Fruit fly (Drosophila melanogaster) whole organism, embryonic: ENCODE results near the gene AstC-R1.

Experiments
- B-H2 ChIP-seq: fragments of 200-800 bp; sonication (Bioruptor generic); optimal IDR thresholded peaks from 2 replicates; lab custom pipeline; 2018; ENCODE audit warnings: missing biosample characterization, mild to moderate bottlenecking, missing genetic modification characterization
- Bdp1 ChIP-seq: fragments of 200-800 bp; sonication (Bioruptor generic); optimal IDR thresholded peaks from 3 replicates; lab custom pipeline; 2016; ENCODE audit warnings: missing biosample characterization, missing genetic modification characterization
- Bteb2 ChIP-seq: fragments of 200-800 bp; sonication (Bioruptor generic); optimal IDR thresholded peaks from 2 replicates; lab custom pipeline; 2016; ENCODE audit warnings: missing biosample characterization, missing genetic modification characterization
- CG1024 ChIP-seq: fragments of 200-800 bp; sonication (Bioruptor generic); IDR thresholded peaks from 2 replicates; pipeline ENCODE4 v1.3.6; 2022; ENCODE audit warnings: missing biosample characterization, missing genetic modification characterization
- CG10654 ChIP-seq: fragments of 200-800 bp; sonication (Bioruptor generic); optimal IDR thresholded peaks from 2 replicates; lab custom pipeline; 2016; ENCODE audit warnings: missing biosample characterization, missing genetic modification characterization
- CG11085 ChIP-seq: fragments of 200-800 bp; sonication (Bioruptor generic); IDR thresholded peaks from 2 replicates; pipeline ENCODE4 v1.3.6; 2022; ENCODE audit warnings: missing biosample characterization, missing genetic modification characterization
- CG11247 ChIP-seq: fragments of 200-800 bp; sonication (Bioruptor generic); IDR thresholded peaks from 2 replicates; pipeline ENCODE4 v1.3.6; 2022; ENCODE audit warnings: missing biosample characterization, missing genetic modification characterization
- CG11696 ChIP-seq: fragments of 200-800 bp; sonication (Bioruptor generic); IDR thresholded peaks from 2 replicates; pipeline ENCODE4 v1.3.6; 2022; ENCODE audit warnings: missing biosample characterization, missing genetic modification characterization
- CG12236 ChIP-seq: fragments of 200-800 bp; sonication (Bioruptor generic); optimal IDR thresholded peaks from 2 replicates; lab custom pipeline; 2016; ENCODE audit warnings: missing biosample characterization, missing genetic modification characterization
- CG14050 ChIP-seq: fragments of 200-800 bp; sonication (Bioruptor generic); IDR thresholded peaks from 3 replicates; pipeline ENCODE4 v1.3.6; 2022; ENCODE audit warnings: missing biosample characterization, missing genetic modification characterization
- CG17568 ChIP-seq: fragments of 200-800 bp; sonication (Bioruptor generic); optimal IDR thresholded peaks from 2 replicates; lab custom pipeline; 2018; ENCODE audit warnings: missing biosample characterization, mild to moderate bottlenecking, missing genetic modification characterization, moderate library complexity
- CG1792 ChIP-seq: fragments of 200-800 bp; sonication (Bioruptor generic); optimal IDR thresholded peaks from 2 replicates; lab custom pipeline; 2016; ENCODE audit warnings: missing biosample characterization, missing genetic modification characterization
- CG4360 ChIP-seq: fragments of 200-800 bp; sonication (Bioruptor generic); IDR thresholded peaks from 2 replicates; pipeline ENCODE4 v1.3.6; 2022; ENCODE audit warnings: missing biosample characterization, missing genetic modification characterization
- CG4404 ChIP-seq: fragments of 200-800 bp; sonication (Bioruptor generic); IDR thresholded peaks from 2 replicates; pipeline ENCODE4 v1.3.6; 2022; ENCODE audit warnings: missing biosample characterization, missing genetic modification characterization
- CG6254 ChIP-seq: fragments of 200-800 bp; sonication (Bioruptor generic); optimal IDR thresholded peaks from 3 replicates; lab custom pipeline; 2017; ENCODE audit warnings: mild to moderate bottlenecking, missing biosample characterization, missing genetic modification reagents, missing genetic modification characterization
- CG8290 ChIP-seq, 3 experiments: fragments of 200-800 bp; sonication (Bioruptor generic); optimal IDR thresholded peaks; 2 replicates each; lab custom pipeline; 2016 to 2019; ENCODE audit warnings: missing biosample characterization in 3 of 3, missing genetic modification characterization in 3 of 3, mild to moderate bottlenecking in 2 of 3, moderate library complexity in 1 of 3
- CrebB ChIP-seq: fragments of 200-800 bp; sonication (Bioruptor generic); optimal IDR thresholded peaks from 3 replicates; lab custom pipeline; 2018; ENCODE audit warnings: missing biosample characterization, mild to moderate bottlenecking, missing genetic modification characterization
- E2f2 ChIP-seq: fragments of 200-800 bp; sonication (Bioruptor generic); IDR thresholded peaks from 2 replicates; pipeline ENCODE4 v1.3.6; 2022; ENCODE audit warnings: missing biosample characterization, missing genetic modification characterization
- HHEX ChIP-seq: fragments of 200-800 bp; sonication (Bioruptor generic); optimal IDR thresholded peaks from 3 replicates; lab custom pipeline; 2017; ENCODE audit warnings: missing biosample characterization, mild to moderate bottlenecking, missing genetic modification characterization, missing genetic modification reagents
- HLH4C ChIP-seq: fragments of 200-800 bp; sonication (Bioruptor generic); IDR thresholded peaks from 3 replicates; pipeline ENCODE4 v1.3.6; 2022; ENCODE audit warnings: missing biosample characterization, missing genetic modification characterization; ENCODE audit not compliant: partially characterized antibody
- Lhr ChIP-seq: fragments of 200-800 bp; sonication (Bioruptor generic); optimal IDR thresholded peaks from 3 replicates; lab custom pipeline; 2017; ENCODE audit warnings: mild to moderate bottlenecking, missing biosample characterization, missing genetic modification reagents, missing genetic modification characterization
- MTF-1 ChIP-seq: fragments of 200-800 bp; sonication (Bioruptor generic); optimal IDR thresholded peaks from 2 replicates; lab custom pipeline; 2018; ENCODE audit warnings: missing biosample characterization, mild to moderate bottlenecking, missing genetic modification characterization, borderline replicate concordance
- NC2β ChIP-seq: fragments of 200-800 bp; sonication (Bioruptor generic); optimal IDR thresholded peaks from 2 replicates; lab custom pipeline; 2016; ENCODE audit warnings: missing biosample characterization, missing genetic modification characterization
- Oaz ChIP-seq: fragments of 200-800 bp; sonication (Bioruptor generic); IDR thresholded peaks from 2 replicates; pipeline ENCODE4 v1.3.6; 2022; ENCODE audit warnings: missing biosample characterization, missing genetic modification characterization
- Rx ChIP-seq: fragments of 200-800 bp; sonication (Bioruptor generic); IDR thresholded peaks from 2 replicates; pipeline ENCODE4 v1.3.6; 2022; ENCODE audit warnings: missing biosample characterization, missing genetic modification characterization
- Sry-β ChIP-seq: fragments of 200-800 bp; sonication (Bioruptor generic); optimal IDR thresholded peaks from 2 replicates; lab custom pipeline; 2018; ENCODE audit warnings: missing biosample characterization, mild to moderate bottlenecking, missing genetic modification characterization, moderate library complexity
- Stat92E ChIP-seq, 3 experiments: fragments of >200 bp in 2 of 3; fragments of 200-800 bp in 1 of 3; sonication (Bioruptor generic) in 1 of 3; optimal IDR thresholded peaks; 2 replicates each; lab custom pipeline; 2017 to 2019; ENCODE audit warnings: missing biosample characterization in 3 of 3, missing genetic modification characterization in 3 of 3, mild to moderate bottlenecking in 1 of 3, moderate library complexity in 1 of 3
- ac ChIP-seq: fragments of 200-800 bp; sonication (Bioruptor generic); optimal IDR thresholded peaks from 3 replicates; lab custom pipeline; 2017; ENCODE audit warnings: missing biosample characterization, mild to moderate bottlenecking, missing genetic modification characterization
- bigmax ChIP-seq: fragments of 200-800 bp; sonication (Bioruptor generic); optimal IDR thresholded peaks from 2 replicates; lab custom pipeline; 2018; ENCODE audit warnings: missing biosample characterization, mild to moderate bottlenecking, missing genetic modification characterization
- btn ChIP-seq: fragments of 200-800 bp; sonication (Bioruptor generic); optimal IDR thresholded peaks from 2 replicates; lab custom pipeline; 2016; ENCODE audit warnings: missing biosample characterization, missing genetic modification characterization
- caup ChIP-seq: fragments of 200-800 bp; sonication (Bioruptor generic); optimal IDR thresholded peaks from 3 replicates; lab custom pipeline; 2017; ENCODE audit warnings: missing biosample characterization, mild to moderate bottlenecking, missing genetic modification characterization, moderate library complexity; ENCODE audit not compliant: severe bottlenecking
- chm ChIP-seq: fragments of 200-800 bp; sonication (Bioruptor generic); IDR thresholded peaks from 2 replicates; pipeline ENCODE4 v1.3.6; 2022; ENCODE audit warnings: missing biosample characterization, missing genetic modification characterization
- crc ChIP-seq: fragments of 200-800 bp; sonication (Bioruptor generic); optimal IDR thresholded peaks from 2 replicates; lab custom pipeline; 2016; ENCODE audit warnings: missing biosample characterization, missing genetic modification characterization
- dimm ChIP-seq: fragments of 200-800 bp; sonication (Bioruptor generic); IDR thresholded peaks from 2 replicates; pipeline ENCODE4 v1.3.6; 2022; ENCODE audit warnings: missing biosample characterization, missing genetic modification characterization
- dm ChIP-seq: fragments of 200-800 bp; sonication (Bioruptor generic); optimal IDR thresholded peaks from 3 replicates; lab custom pipeline; 2016; ENCODE audit warnings: missing biosample characterization, missing genetic modification characterization
- dmrt11E ChIP-seq: fragments of 200-800 bp; sonication (Bioruptor generic); optimal IDR thresholded peaks from 3 replicates; lab custom pipeline; 2018; ENCODE audit warnings: missing biosample characterization, mild to moderate bottlenecking, missing genetic modification characterization, moderate library complexity
- dmrt99B ChIP-seq: fragments of 200-800 bp; sonication (Bioruptor generic); optimal IDR thresholded peaks from 2 replicates; lab custom pipeline; 2018; ENCODE audit warnings: missing biosample characterization, mild to moderate bottlenecking, missing genetic modification characterization, moderate library complexity
- ems ChIP-seq: fragments of 200-800 bp; sonication (Bioruptor generic); optimal IDR thresholded peaks from 3 replicates; lab custom pipeline; 2016; ENCODE audit warnings: missing biosample characterization, missing genetic modification characterization
- exex ChIP-seq: fragments of 200-800 bp; sonication (Bioruptor generic); optimal IDR thresholded peaks from 4 replicates; lab custom pipeline; 2018; ENCODE audit warnings: missing biosample characterization, mild to moderate bottlenecking, missing genetic modification characterization, moderate library complexity
- gfzf ChIP-seq: fragments of 200-800 bp; sonication (Bioruptor generic); optimal IDR thresholded peaks from 2 replicates; lab custom pipeline; 2016; ENCODE audit warnings: missing biosample characterization, mild to moderate bottlenecking, missing genetic modification characterization, moderate library complexity
- gsb-n ChIP-seq: fragments of 200-800 bp; sonication (Bioruptor generic); optimal IDR thresholded peaks from 3 replicates; lab custom pipeline; 2018; ENCODE audit warnings: missing biosample characterization, mild to moderate bottlenecking, missing genetic modification characterization
- h ChIP-seq: fragments of >200 bp; optimal IDR thresholded peaks from 2 replicates; lab custom pipeline; 2017
- hth ChIP-seq: fragments of >200 bp; optimal IDR thresholded peaks from 2 replicates; lab custom pipeline; 2017; ENCODE audit warnings: inconsistent platforms
- kni ChIP-seq: fragments of 200-800 bp; sonication (Bioruptor generic); optimal IDR thresholded peaks from 3 replicates; lab custom pipeline; 2017; ENCODE audit warnings: mild to moderate bottlenecking, missing biosample characterization, missing genetic modification reagents, missing genetic modification characterization
- lov ChIP-seq, 2 experiments: fragments of 200-800 bp in 1 of 2; fragments of >200 bp in 1 of 2; sonication (Bioruptor generic) in 1 of 2; IDR thresholded peaks in 1 of 2; optimal IDR thresholded peaks in 1 of 2; 2 replicates in 1 of 2; 3 replicates in 1 of 2; pipeline versions ENCODE4 v1.3.6 to Lab custom; 2017 to 2022; ENCODE audit warnings: missing biosample characterization in 1 of 2, missing genetic modification characterization in 1 of 2
- p53 ChIP-seq: fragments of 200-800 bp; sonication (Bioruptor generic); optimal IDR thresholded peaks from 2 replicates; lab custom pipeline; 2016; ENCODE audit warnings: missing biosample characterization, missing genetic modification characterization
- ro ChIP-seq: fragments of 200-800 bp; sonication (Bioruptor generic); IDR thresholded peaks from 2 replicates; pipeline ENCODE4 v1.3.6; 2022; ENCODE audit warnings: missing biosample characterization, missing genetic modification characterization
- tgo ChIP-seq: fragments of 200-800 bp; sonication (Bioruptor generic); IDR thresholded peaks from 3 replicates; pipeline ENCODE4 v1.3.6; 2022; ENCODE audit warnings: missing biosample characterization, missing genetic modification characterization

Gene AstC-R1

DNA sequence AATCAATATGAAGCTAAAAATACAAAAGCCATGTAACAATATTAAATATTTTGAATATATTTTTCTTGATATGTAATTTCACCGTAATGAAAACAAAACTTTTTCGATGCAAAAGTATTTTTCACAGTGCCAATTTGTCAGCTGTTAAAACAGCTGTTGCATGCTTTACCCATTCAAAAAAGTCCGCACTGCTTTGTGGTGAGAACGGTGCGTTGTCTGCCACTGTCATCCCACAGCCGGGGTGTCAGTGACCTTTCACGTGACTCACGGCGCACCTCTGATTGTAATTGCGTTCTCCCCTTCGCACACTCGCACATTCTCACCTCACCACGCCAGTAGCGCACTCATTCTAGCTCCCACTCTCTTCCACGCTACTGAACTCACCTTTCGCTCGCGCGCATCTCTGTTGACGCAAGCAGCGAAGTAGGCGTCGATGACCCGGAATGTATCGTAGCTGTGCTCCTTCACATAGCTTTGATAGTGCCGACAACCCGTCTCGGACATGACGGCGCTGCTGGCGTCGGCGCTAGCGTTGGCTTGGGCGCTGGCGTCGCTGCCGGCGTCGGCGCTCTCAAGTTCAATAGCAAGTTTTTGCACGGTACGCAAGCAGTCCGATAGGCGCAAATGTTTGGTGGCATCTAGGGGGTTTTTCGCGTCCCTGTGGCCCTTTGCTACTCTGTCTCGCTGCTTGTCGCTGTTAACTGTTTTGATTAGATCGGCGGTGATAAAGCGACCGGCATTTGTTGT, 61.1 kb downstream of the AstC-R1 start (continued):
- TF ChIP-seq kni (GFP tag; lab: Kevin White, UChicago): peak; percentile 91
- peak; percentile 55 for TF ChIP-seq ac (GFP tag; lab: Kevin White, UChicago)
- peak; percentile 55 for TF ChIP-seq crc (GFP tag; lab: Kevin White, UChicago)
- TF ChIP-seq chm (GFP tag; lab: Robert Waterston, UW): peak; percentile 80
- peak; percentile 39 for TF ChIP-seq p53 (GFP tag; lab: Kevin White, UChicago)
- no peak for TF ChIP-seq Oaz (GFP tag; lab: Robert Waterston, UW)
- TF ChIP-seq Sry-β (GFP tag; lab: Kevin White, UChicago): peak; percentile 91
- no peak for TF ChIP-seq CG1024
- no peak for TF ChIP-seq btn (GFP tag; lab: Kevin White, UChicago)
- peak; percentile 15 for TF ChIP-seq B-H2 (GFP tag; lab: Kevin White, UChicago)
- no peak for TF ChIP-seq CG6254
- no peak for TF ChIP-seq CG4404 (GFP tag; lab: Robert Waterston, UW)
- no peak for TF ChIP-seq NC2β
- TF ChIP-seq CG11696 (GFP tag; lab: Robert Waterston, UW): no peak
- TF ChIP-seq CG14050: no peak
- peak; percentile 56 for TF ChIP-seq gsb-n (tag; lab: Kevin White, UChicago)
- TF ChIP-seq Lhr (GFP tag; lab: Kevin White, UChicago): peak; percentile 45
- TF ChIP-seq gfzf: no peak
- no peak for TF ChIP-seq CG10654 (GFP tag; lab: Kevin White, UChicago)
- peak; percentile 27 for TF ChIP-seq Bdp1
- peak; percentile 57; the same call in 2 of the 3 replicates for TF ChIP-seq HLH4C (GFP tag; lab: Robert Waterston, UW)
- TF ChIP-seq ems: peak; percentile 55
- no peak for TF ChIP-seq CG1792
- peak; percentile 80 for TF ChIP-seq CG8290 (GFP tag; optimal IDR thresholded peaks at IDR 0.05; lab: Kevin White, UChicago)
- TF ChIP-seq CG8290 (tag; optimal IDR thresholded peaks at IDR 0.05; lab: Kevin White, UChicago): peak; percentile 81 to 94
- no peak for TF ChIP-seq CG17568
- TF ChIP-seq hth (lab: Kevin White, UChicago): no peak
- peak; percentile 42; the same call in 1 of the 2 replicates for TF ChIP-seq E2f2 (GFP tag; lab: Robert Waterston, UW)
- TF ChIP-seq dmrt99B (tag; lab: Kevin White, UChicago): peak; percentile 26
- peak; percentile 46 for TF ChIP-seq CrebB (tag; lab: Kevin White, UChicago)
- TF ChIP-seq CG11247 (GFP tag; lab: Robert Waterston, UW): 0 out of 2 replicates have a peak, but pooled peaks have one; percentile 37
- no peak for TF ChIP-seq h (lab: Kevin White, UChicago)
- no peak for TF ChIP-seq CG12236
- TF ChIP-seq dm (GFP tag; lab: Kevin White, UChicago): peak; percentile 16
- no peak for TF ChIP-seq bigmax
- peak; percentile 11 for TF ChIP-seq Bteb2 (GFP tag; lab: Kevin White, UChicago)
- TF ChIP-seq CG4360 (GFP tag; lab: Robert Waterston, UW): peak; percentile 81; the same call in 1 of the 2 replicates
- TF ChIP-seq caup: peak; percentile 9
- TF ChIP-seq HHEX (GFP tag; lab: Kevin White, UChicago): peak; percentile 23
- no peak for TF ChIP-seq lov (optimal IDR thresholded peaks at IDR 0.05; lab: Kevin White, UChicago)
- TF ChIP-seq lov (GFP tag; IDR thresholded peaks at IDR 0.05; lab: Robert Waterston, UW): peak; percentile 61; the same call in 1 of the 3 replicates
- no peak for TF ChIP-seq MTF-1
- TF ChIP-seq exex: no peak
- peak; percentile 56 for TF ChIP-seq dmrt11E
- TF ChIP-seq Rx (GFP tag; lab: Robert Waterston, UW): no peak
- TF ChIP-seq tgo (GFP tag; lab: Robert Waterston, UW): peak; percentile 29; the same call in 1 of the 3 replicates
- TF ChIP-seq CG11085 (GFP tag; lab: Robert Waterston, UW): no peak
- TF ChIP-seq Stat92E (GFP tag; optimal IDR thresholded peaks at IDR 0.05; lab: Kevin White, UChicago): peak in 1 of 3 experiments; percentile 53
- TF ChIP-seq dimm (GFP tag; lab: Robert Waterston, UW): no peak
- no peak for TF ChIP-seq ro (GFP tag; lab: Robert Waterston, UW)
